Fruit fly (Drosophila melanogaster) whole organism, embryonic: Measurements from ENCODE around the gene Cdc5.

Source experiments
- Aef1 ChIP-seq: fragments of 200-800 bp; sonication (Bioruptor generic); IDR thresholded peaks from 3 replicates; pipeline ENCODE4 v1.3.6; 2022; ENCODE audit warnings: missing biosample characterization, missing genetic modification characterization
- CG10321 ChIP-seq: fragments of 200-800 bp; sonication (Bioruptor generic); IDR thresholded peaks from 2 replicates; pipeline ENCODE4 v1.3.6; 2022; ENCODE audit warnings: missing biosample characterization, missing genetic modification characterization
- CG12236 ChIP-seq: fragments of 200-800 bp; sonication (Bioruptor generic); optimal IDR thresholded peaks from 2 replicates; lab custom pipeline; 2016; ENCODE audit warnings: missing biosample characterization, missing genetic modification characterization
- CG12299 ChIP-seq: fragments of 200-800 bp; sonication (Bioruptor generic); optimal IDR thresholded peaks from 2 replicates; lab custom pipeline; 2018; ENCODE audit warnings: missing biosample characterization, mild to moderate bottlenecking, missing genetic modification characterization
- CG12769 ChIP-seq: fragments of 200-800 bp; sonication (Bioruptor generic); optimal IDR thresholded peaks from 2 replicates; lab custom pipeline; 2019; ENCODE audit warnings: missing biosample characterization, mild to moderate bottlenecking, missing genetic modification characterization, moderate library complexity
- CG13123 ChIP-seq: fragments of 200-800 bp; sonication (Bioruptor generic); optimal IDR thresholded peaks from 2 replicates; lab custom pipeline; 2016; ENCODE audit warnings: missing biosample characterization, missing genetic modification characterization
- CG14050 ChIP-seq: fragments of 200-800 bp; sonication (Bioruptor generic); IDR thresholded peaks from 3 replicates; pipeline ENCODE4 v1.3.6; 2022; ENCODE audit warnings: missing biosample characterization, missing genetic modification characterization
- CG16815 ChIP-seq: fragments of 200-800 bp; sonication (Bioruptor generic); optimal IDR thresholded peaks from 3 replicates; lab custom pipeline; 2017; ENCODE audit warnings: missing biosample characterization, mild to moderate bottlenecking, missing genetic modification characterization
- CG17385 ChIP-seq: fragments of 200-800 bp; sonication (Bioruptor generic); optimal IDR thresholded peaks from 3 replicates; lab custom pipeline; 2018; ENCODE audit warnings: missing biosample characterization, mild to moderate bottlenecking, missing genetic modification characterization
- CG17802 ChIP-seq: fragments of 200-800 bp; sonication (Bioruptor generic); optimal IDR thresholded peaks from 2 replicates; lab custom pipeline; 2018; ENCODE audit warnings: missing biosample characterization, mild to moderate bottlenecking, missing genetic modification characterization, moderate library complexity
- CG17829 ChIP-seq: fragments of 200-800 bp; optimal IDR thresholded peaks from 2 replicates; lab custom pipeline; 2019; ENCODE audit warnings: missing biosample characterization, mild to moderate bottlenecking, missing genetic modification characterization, moderate library complexity
- CG1792 ChIP-seq: fragments of 200-800 bp; sonication (Bioruptor generic); optimal IDR thresholded peaks from 2 replicates; lab custom pipeline; 2016; ENCODE audit warnings: missing biosample characterization, missing genetic modification characterization
- CG32532 ChIP-seq: fragments of 200-800 bp; sonication (Bioruptor generic); IDR thresholded peaks from 2 replicates; pipeline ENCODE4 v1.3.6; 2022; ENCODE audit warnings: missing biosample characterization, missing genetic modification characterization
- CG34224 ChIP-seq: fragments of 200-800 bp; sonication (Bioruptor generic); IDR thresholded peaks from 3 replicates; pipeline ENCODE4 v1.3.6; 2022; ENCODE audit warnings: missing biosample characterization, missing genetic modification characterization; ENCODE audit not compliant: partially characterized antibody
- CG42726 ChIP-seq: fragments of 200-800 bp; sonication (Bioruptor generic); IDR thresholded peaks from 2 replicates; pipeline ENCODE4 v1.3.6; 2022; ENCODE audit warnings: missing biosample characterization, missing genetic modification characterization; ENCODE audit not compliant: partially characterized antibody
- CG4328 ChIP-seq: fragments of 200-800 bp; sonication (Bioruptor generic); optimal IDR thresholded peaks from 3 replicates; lab custom pipeline; 2017; ENCODE audit warnings: missing biosample characterization, missing genetic modification reagents, missing genetic modification characterization
- CG4424 ChIP-seq: fragments of 200-800 bp; sonication (Bioruptor generic); optimal IDR thresholded peaks from 3 replicates; lab custom pipeline; 2016; ENCODE audit warnings: missing biosample characterization, missing genetic modification characterization
- CG6272 ChIP-seq: fragments of 200-800 bp; sonication (Bioruptor generic); IDR thresholded peaks from 2 replicates; pipeline ENCODE4 v1.3.6; 2022; ENCODE audit warnings: missing biosample characterization, missing genetic modification characterization
- CG8765 ChIP-seq: fragments of 200-800 bp; sonication (Bioruptor generic); IDR thresholded peaks from 2 replicates; pipeline ENCODE4 v1.3.6; 2022; ENCODE audit warnings: missing biosample characterization, missing genetic modification characterization
- CrebB ChIP-seq: fragments of 200-800 bp; sonication (Bioruptor generic); optimal IDR thresholded peaks from 3 replicates; lab custom pipeline; 2018; ENCODE audit warnings: missing biosample characterization, mild to moderate bottlenecking, missing genetic modification characterization
- Dbx ChIP-seq: fragments of 200-800 bp; sonication (Bioruptor generic); IDR thresholded peaks from 3 replicates; pipeline ENCODE4 v1.3.6; 2022; ENCODE audit warnings: missing biosample characterization, missing genetic modification characterization
- Deaf1 ChIP-seq: fragments of 200-800 bp; optimal IDR thresholded peaks from 3 replicates; lab custom pipeline; 2019; ENCODE audit warnings: missing biosample characterization, mild to moderate bottlenecking, missing genetic modification characterization, moderate library complexity
- Dref ChIP-seq: fragments of 200-800 bp; sonication (Bioruptor generic); IDR thresholded peaks from 2 replicates; pipeline ENCODE4 v1.3.6; 2022; ENCODE audit warnings: missing biosample characterization, missing genetic modification characterization
- E2f2 ChIP-seq: fragments of 200-800 bp; sonication (Bioruptor generic); IDR thresholded peaks from 2 replicates; pipeline ENCODE4 v1.3.6; 2022; ENCODE audit warnings: missing biosample characterization, missing genetic modification characterization
- Gsc ChIP-seq: fragments of 200-800 bp; sonication (Bioruptor generic); IDR thresholded peaks from 2 replicates; pipeline ENCODE4 v1.3.6; 2022; ENCODE audit warnings: missing biosample characterization, missing genetic modification characterization
- Hsf ChIP-seq: fragments of 200-800 bp; sonication (Bioruptor generic); optimal IDR thresholded peaks from 3 replicates; lab custom pipeline; 2016; ENCODE audit warnings: missing biosample characterization, missing genetic modification characterization
- Kr ChIP-seq: fragments of 200-800 bp; sonication (Bioruptor generic); optimal IDR thresholded peaks from 2 replicates; lab custom pipeline; 2017; ENCODE audit warnings: missing biosample characterization, mild to moderate bottlenecking, missing genetic modification characterization
- PHDP ChIP-seq: fragments of 200-800 bp; sonication (Bioruptor generic); optimal IDR thresholded peaks from 3 replicates; lab custom pipeline; 2018; ENCODE audit warnings: missing biosample characterization, mild to moderate bottlenecking, missing genetic modification characterization, moderate library complexity
- Ravus ChIP-seq: fragments of 200-800 bp; sonication (Bioruptor generic); IDR thresholded peaks from 2 replicates; pipeline ENCODE4 v1.3.6; 2022; ENCODE audit warnings: missing biosample characterization, missing genetic modification characterization
- Rfx ChIP-seq: fragments of 200-800 bp; sonication (Bioruptor generic); IDR thresholded peaks from 2 replicates; pipeline ENCODE4 v1.3.6; 2022; ENCODE audit warnings: missing biosample characterization, missing genetic modification characterization
- dpn ChIP-seq, 2 experiments: fragments of 200-800 bp; sonication (Bioruptor generic); optimal IDR thresholded peaks; 3 replicates each; lab custom pipeline; 2016; ENCODE audit warnings: missing biosample characterization in 2 of 2, missing genetic modification characterization in 2 of 2
- ftz-f1 ChIP-seq: fragments of 200-800 bp; sonication (Bioruptor generic); optimal IDR thresholded peaks from 2 replicates; lab custom pipeline; 2016; ENCODE audit warnings: missing biosample characterization, missing genetic modification characterization
- gem ChIP-seq: fragments of 200-800 bp; sonication (Bioruptor generic); optimal IDR thresholded peaks from 2 replicates; lab custom pipeline; 2019; ENCODE audit warnings: missing biosample characterization, mild to moderate bottlenecking, missing genetic modification characterization, moderate library complexity
- grau ChIP-seq: fragments of 200-800 bp; optimal IDR thresholded peaks from 3 replicates; lab custom pipeline; 2019; ENCODE audit warnings: missing biosample characterization, mild to moderate bottlenecking, missing genetic modification characterization, moderate library complexity
- knrl ChIP-seq: fragments of 200-800 bp; sonication (Bioruptor generic); IDR thresholded peaks from 3 replicates; pipeline ENCODE4 v1.3.6; 2022; ENCODE audit warnings: missing biosample characterization, missing genetic modification characterization; ENCODE audit not compliant: partially characterized antibody
- odd ChIP-seq: fragments of 200-800 bp; sonication (Bioruptor generic); optimal IDR thresholded peaks from 2 replicates; lab custom pipeline; 2017; ENCODE audit warnings: missing biosample characterization, mild to moderate bottlenecking, missing genetic modification characterization
- phol ChIP-seq: fragments of 200-800 bp; sonication (Bioruptor generic); optimal IDR thresholded peaks from 3 replicates; lab custom pipeline; 2018; ENCODE audit warnings: missing biosample characterization, mild to moderate bottlenecking, missing genetic modification characterization, moderate library complexity
- pzg ChIP-seq: fragments of 200-800 bp; sonication (Bioruptor generic); optimal IDR thresholded peaks from 3 replicates; lab custom pipeline; 2018; ENCODE audit warnings: missing biosample characterization, mild to moderate bottlenecking, missing genetic modification characterization, moderate library complexity
- row ChIP-seq: fragments of 200-800 bp; sonication (Bioruptor generic); IDR thresholded peaks from 3 replicates; pipeline ENCODE4 v1.3.6; 2022; ENCODE audit warnings: missing biosample characterization, missing genetic modification characterization
- sisA ChIP-seq: fragments of 200-800 bp; sonication (Bioruptor generic); IDR thresholded peaks from 2 replicates; pipeline ENCODE4 v1.3.6; 2022; ENCODE audit warnings: missing biosample characterization, missing genetic modification characterization
- slp2 ChIP-seq: fragments of 200-800 bp; sonication (Bioruptor generic); optimal IDR thresholded peaks from 2 replicates; lab custom pipeline; 2016; ENCODE audit warnings: missing biosample characterization, missing genetic modification characterization
- so ChIP-seq: fragments of 200-800 bp; sonication (Bioruptor generic); IDR thresholded peaks from 3 replicates; pipeline ENCODE4 v1.3.6; 2022; ENCODE audit warnings: missing biosample characterization, missing genetic modification characterization
- toy ChIP-seq: fragments of 200-800 bp; sonication (Bioruptor generic); IDR thresholded peaks from 2 replicates; pipeline ENCODE4 v1.3.6; 2022; ENCODE audit warnings: missing biosample characterization, missing genetic modification characterization

The Cdc5 gene

DNA sequence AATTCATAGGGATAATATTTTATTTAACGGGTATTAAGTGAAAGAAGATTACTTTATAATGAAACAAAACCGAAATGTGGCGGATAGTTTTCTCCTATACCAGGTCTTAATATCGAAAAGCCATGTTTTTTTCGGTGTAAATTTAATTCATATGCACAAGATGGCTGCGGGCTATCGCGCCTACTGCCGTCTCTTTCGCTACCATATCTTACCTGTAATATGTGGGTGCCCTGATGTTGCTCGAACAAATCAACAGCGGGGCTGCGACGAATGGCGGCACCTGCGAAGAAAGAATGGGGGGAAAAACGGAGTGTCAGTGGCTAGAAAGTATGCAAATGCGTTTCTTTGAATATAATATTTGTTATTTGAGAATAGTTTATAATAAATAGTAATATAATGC lies 10.0 kb upstream of the Cdc5 start (continued):
- TF ChIP-seq Rfx (GFP tag; lab: Robert Waterston, UW) = no peak
- peak; percentile 68 for TF ChIP-seq CG10321
- TF ChIP-seq slp2 (GFP tag; lab: Kevin White, UChicago) = no peak
- no peak for TF ChIP-seq Dbx (GFP tag; lab: Robert Waterston, UW)
- TF ChIP-seq so (GFP tag; lab: Robert Waterston, UW) = no peak
- no peak for TF ChIP-seq CG4424 (GFP tag; lab: Kevin White, UChicago)
- peak; percentile 48 for TF ChIP-seq phol (tag; lab: Kevin White, UChicago)
- TF ChIP-seq CG12769 (tag; lab: Kevin White, UChicago) = no peak
- TF ChIP-seq Ravus (GFP tag; lab: Robert Waterston, UW) = no peak

DNA sequence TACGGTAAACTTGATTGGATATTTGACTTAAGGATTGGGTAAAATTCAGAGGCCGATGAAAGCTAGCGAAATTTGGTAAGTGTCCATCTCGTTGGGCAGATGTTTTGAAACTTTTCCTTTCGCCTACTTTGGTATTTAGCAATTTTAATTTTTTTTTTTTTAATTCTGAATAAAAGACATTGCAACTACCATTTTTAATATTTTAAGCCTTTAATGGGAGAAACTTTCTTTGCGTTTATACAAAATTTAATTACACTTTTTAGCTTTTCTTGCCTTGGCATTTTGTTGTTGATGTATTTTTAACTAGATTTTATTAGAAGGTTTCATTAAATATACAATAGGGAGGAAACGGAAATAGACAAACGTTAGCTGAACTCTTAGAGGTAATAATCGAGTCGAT lies 5.2 kb upstream of the Cdc5 start, which contains the start of gene CG13884:
TSS of gene CG13884 (minus strand) at position 101 of the 400 bp plus-strand sequence.
- TF ChIP-seq E2f2 (GFP tag; lab: Robert Waterston, UW) (no peak), Deaf1 (tag; lab: Kevin White, UChicago) (no peak), CG17802 (no peak), knrl (GFP tag; lab: Robert Waterston, UW) (no peak), CG14050 (no peak), row (GFP tag; lab: Robert Waterston, UW) (no peak), Aef1 (GFP tag; lab: Robert Waterston, UW) (no peak), CG42726 (GFP tag; lab: Robert Waterston, UW) (no peak), CG17829 (no peak), Gsc (GFP tag; lab: Robert Waterston, UW) (no peak), CG16815 (GFP tag; lab: Kevin White, UChicago) (no peak), CrebB (tag; lab: Kevin White, UChicago) (no peak), CG12236 (GFP tag; lab: Kevin White, UChicago) (no peak), Hsf (GFP tag; lab: Kevin White, UChicago) (no peak)

DNA sequence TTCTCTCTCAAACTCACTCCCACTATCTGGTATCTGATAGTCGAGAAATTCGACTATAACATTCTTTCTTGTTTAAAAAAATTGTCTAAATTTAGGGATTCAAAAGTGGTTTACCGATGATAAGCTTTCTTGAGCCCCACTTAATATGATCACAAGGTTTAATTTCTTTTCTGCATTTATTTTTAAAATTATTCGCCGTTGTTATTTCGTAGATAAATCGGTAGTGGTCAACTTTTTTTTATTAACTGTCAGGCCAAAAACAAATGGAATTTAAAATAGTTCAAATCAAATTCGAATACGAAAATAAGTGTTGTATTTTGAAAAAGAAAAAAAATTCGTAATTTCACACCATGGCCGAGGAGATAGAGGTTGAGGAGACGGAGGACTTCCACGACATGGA lies 3.5 kb downstream of the Cdc5 start, which contains the start of gene Roc1b:
TSS of gene Roc1b (plus strand) at position 301 of the 400 bp plus-strand sequence.
- TF ChIP-seq CG12299 (tag; lab: Kevin White, UChicago) (no peak), odd (GFP tag; lab: Kevin White, UChicago) (no peak), CG32532 (no peak), grau (tag; lab: Kevin White, UChicago) (no peak), CG13123 (GFP tag; lab: Kevin White, UChicago) (no peak), CG34224 (GFP tag; lab: Robert Waterston, UW) (no peak), dpn (GFP tag; optimal IDR thresholded peaks at IDR 0.05; lab: Kevin White, UChicago) (no peak), CG17385 (GFP tag; lab: Kevin White, UChicago) (no peak), CG6272 (GFP tag; lab: Robert Waterston, UW) (no peak), toy (GFP tag; lab: Robert Waterston, UW) (no peak), Dref (no peak), ftz-f1 (GFP tag; lab: Kevin White, UChicago) (no peak), Kr (GFP tag; lab: Kevin White, UChicago) (no peak), CG1792 (GFP tag; lab: Kevin White, UChicago) (no peak), pzg (no peak), gem (no peak), CG4328 (GFP tag; lab: Kevin White, UChicago) (no peak), CG8765 (GFP tag; lab: Robert Waterston, UW) (no peak), PHDP (no peak), sisA (GFP tag; lab: Robert Waterston, UW) (no peak)
